Worm (Caenorhabditis elegans) whole organism, mixed stage, embryonic: Measurements from ENCODE around the gene Y102A5C.4.

ENCODE experiments used
- M03D4.4 ChIP-seq: sonication (generic microtip); optimal IDR thresholded peaks from 2 replicates; lab custom pipeline; 2017; ENCODE audit warnings: mild to moderate bottlenecking, missing genetic modification characterization, missing compliant biosample characterization
- blmp-1 ChIP-seq: fragments of 150-350 bp; optimal IDR thresholded peaks from 2 replicates; lab custom pipeline; 2014; ENCODE audit warnings: missing biosample characterization, missing genetic modification characterization
- ceh-39 ChIP-seq: fragments of 150-350 bp; optimal IDR thresholded peaks from 2 replicates; lab custom pipeline; 2014; ENCODE audit warnings: missing biosample characterization, missing genetic modification characterization
- ceh-43 ChIP-seq: fragments of 200-800 bp; sonication (Bioruptor generic); optimal IDR thresholded peaks from 2 replicates; lab custom pipeline; 2018; ENCODE audit warnings: mild to moderate bottlenecking, missing genetic modification characterization, moderate library complexity, missing compliant biosample characterization
- ceh-83 ChIP-seq: fragments of 200-800 bp; sonication (Bioruptor generic); optimal IDR thresholded peaks from 2 replicates; lab custom pipeline; 2018; ENCODE audit warnings: mild to moderate bottlenecking, missing genetic modification characterization, missing compliant biosample characterization
- ces-1 ChIP-seq: fragments of 150-350 bp; optimal IDR thresholded peaks from 2 replicates; lab custom pipeline; 2014; ENCODE audit warnings: missing biosample characterization, missing genetic modification reagents, missing genetic modification characterization
- cnd-1 ChIP-seq: fragments of 200-800 bp; sonication (Bioruptor generic); optimal IDR thresholded peaks from 2 replicates; lab custom pipeline; 2018; ENCODE audit warnings: mild to moderate bottlenecking, missing genetic modification characterization, missing compliant biosample characterization
- drap-1 ChIP-seq: fragments of 200-800 bp; sonication (Bioruptor generic); optimal IDR thresholded peaks from 3 replicates; lab custom pipeline; 2018; ENCODE audit warnings: mild to moderate bottlenecking, missing genetic modification characterization, missing compliant biosample characterization
- elt-1 ChIP-seq: sonication (generic microtip); optimal IDR thresholded peaks from 2 replicates; lab custom pipeline; 2017; ENCODE audit warnings: missing genetic modification characterization, mild to moderate bottlenecking, missing compliant biosample characterization, antibody characterized with exemption, moderate library complexity, borderline replicate concordance; ENCODE audit not compliant: insufficient read depth
- elt-3 ChIP-seq: fragments of 150-350 bp; optimal IDR thresholded peaks from 2 replicates; lab custom pipeline; 2014; ENCODE audit warnings: missing biosample characterization, missing genetic modification characterization
- flh-1 ChIP-seq: fragments of 200-800 bp; sonication (Bioruptor generic); optimal IDR thresholded peaks from 2 replicates; lab custom pipeline; 2018; ENCODE audit warnings: mild to moderate bottlenecking, missing genetic modification characterization, moderate library complexity, missing compliant biosample characterization
- ham-2 ChIP-seq: fragments of 200-800 bp; sonication (Bioruptor generic); optimal IDR thresholded peaks from 2 replicates; lab custom pipeline; 2018; ENCODE audit warnings: mild to moderate bottlenecking, missing genetic modification characterization, missing compliant biosample characterization
- hlh-1 ChIP-seq: fragments of 150-350 bp; optimal IDR thresholded peaks from 2 replicates; lab custom pipeline; 2014; ENCODE audit warnings: missing biosample characterization, missing genetic modification reagents, missing genetic modification characterization
- lin-13 ChIP-seq: fragments of 150-350 bp; optimal IDR thresholded peaks from 2 replicates; lab custom pipeline; 2014; ENCODE audit warnings: missing biosample characterization, missing genetic modification characterization
- lin-32 ChIP-seq: fragments of 200-800 bp; sonication (Bioruptor generic); optimal IDR thresholded peaks from 2 replicates; lab custom pipeline; 2018; ENCODE audit warnings: mild to moderate bottlenecking, missing genetic modification characterization, missing compliant biosample characterization
- lsy-2 ChIP-seq: fragments of 150-350 bp; optimal IDR thresholded peaks from 2 replicates; lab custom pipeline; 2014; ENCODE audit warnings: missing biosample characterization, missing genetic modification characterization
- mep-1 ChIP-seq: fragments of 150-350 bp; optimal IDR thresholded peaks from 2 replicates; lab custom pipeline; 2017; ENCODE audit warnings: missing biosample characterization, missing genetic modification reagents, missing genetic modification characterization, inconsistent platforms
- mls-2 ChIP-seq: sonication (generic microtip); optimal IDR thresholded peaks from 2 replicates; lab custom pipeline; 2016; ENCODE audit warnings: mild to moderate bottlenecking, missing genetic modification characterization, moderate library complexity, missing compliant biosample characterization
- nhr-12 ChIP-seq: fragments of 150-350 bp; optimal IDR thresholded peaks from 2 replicates; lab custom pipeline; 2014; ENCODE audit warnings: missing biosample characterization, missing genetic modification characterization
- nhr-2 ChIP-seq: fragments of 150-350 bp; optimal IDR thresholded peaks from 2 replicates; lab custom pipeline; 2014; ENCODE audit warnings: missing biosample characterization, missing genetic modification characterization
- nhr-237 ChIP-seq: fragments of 150-350 bp; optimal IDR thresholded peaks from 2 replicates; lab custom pipeline; 2014; ENCODE audit warnings: missing biosample characterization, missing genetic modification characterization
- nhr-28 ChIP-seq: fragments of 150-350 bp; optimal IDR thresholded peaks from 2 replicates; lab custom pipeline; 2014; ENCODE audit warnings: missing biosample characterization, missing genetic modification characterization
- nhr-76 ChIP-seq: sonication (generic microtip); optimal IDR thresholded peaks from 2 replicates; lab custom pipeline; 2017; ENCODE audit warnings: missing biosample characterization, missing genetic modification characterization
- pha-4 ChIP-seq: fragments of 150-350 bp; optimal IDR thresholded peaks from 2 replicates; lab custom pipeline; 2018; ENCODE audit warnings: missing biosample characterization, missing genetic modification reagents, missing genetic modification characterization
- snpc-4 ChIP-seq: fragments of 150-350 bp; optimal IDR thresholded peaks from 2 replicates; lab custom pipeline; 2014; ENCODE audit warnings: missing biosample characterization, missing genetic modification characterization
- sptf-1 ChIP-seq: sonication (generic microtip); optimal IDR thresholded peaks from 2 replicates; lab custom pipeline; 2017; ENCODE audit warnings: mild to moderate bottlenecking, missing genetic modification characterization, moderate library complexity, missing compliant biosample characterization
- unc-120 ChIP-seq: sonication (generic microtip); optimal IDR thresholded peaks from 2 replicates; lab custom pipeline; 2017; ENCODE audit warnings: missing genetic modification characterization, missing compliant biosample characterization; ENCODE audit not compliant: poor library complexity, severe bottlenecking
- unc-39 ChIP-seq: fragments of 150-350 bp; optimal IDR thresholded peaks from 2 replicates; lab custom pipeline; 2014; ENCODE audit warnings: missing biosample characterization, missing genetic modification characterization
- zip-8 ChIP-seq: fragments of 150-350 bp; optimal IDR thresholded peaks from 2 replicates; lab custom pipeline; 2014; ENCODE audit warnings: missing biosample characterization, missing genetic modification characterization
- ztf-11 ChIP-seq: fragments of 150-350 bp; optimal IDR thresholded peaks from 2 replicates; lab custom pipeline; 2014; ENCODE audit warnings: missing biosample characterization, missing genetic modification characterization

Y102A5C.4 gene

ce11 chrV:16911934-16912333 lies 10.1 kb upstream of the Y102A5C.4 start, which contains the start of gene nhr-116:
nhr-116 (plus strand) TSS chrV:16912234.
- TF ChIP-seq snpc-4 (tag; lab: Kevin White, UChicago) (no peak), pha-4 (tag; lab: Kevin White, UChicago) (no peak), elt-3 (tag; lab: Kevin White, UChicago) (no peak), unc-120 (tag; lab: Kevin White, UChicago) (no peak), nhr-237 (tag; lab: Kevin White, UChicago) (no peak), nhr-2 (tag; lab: Kevin White, UChicago) (no peak), blmp-1 (tag; lab: Kevin White, UChicago) (no peak), mls-2 (tag; lab: Kevin White, UChicago) (no peak), cnd-1 (tag; lab: Kevin White, UChicago) (no peak), nhr-12 (tag; lab: Kevin White, UChicago) (no peak), nhr-76 (tag; lab: Kevin White, UChicago) (no peak), flh-1 (GFP tag; lab: Kevin White, UChicago) (no peak), nhr-28 (tag; lab: Kevin White, UChicago) (no peak), ceh-43 (GFP tag; lab: Kevin White, UChicago) (no peak), mep-1 (tag; lab: Kevin White, UChicago) (no peak), ces-1 (GFP tag; lab: Kevin White, UChicago) (no peak), lsy-2 (tag; lab: Kevin White, UChicago) (no peak), lin-32 (GFP tag; lab: Kevin White, UChicago) (no peak), unc-39 (tag; lab: Kevin White, UChicago) (no peak)

DNA sequence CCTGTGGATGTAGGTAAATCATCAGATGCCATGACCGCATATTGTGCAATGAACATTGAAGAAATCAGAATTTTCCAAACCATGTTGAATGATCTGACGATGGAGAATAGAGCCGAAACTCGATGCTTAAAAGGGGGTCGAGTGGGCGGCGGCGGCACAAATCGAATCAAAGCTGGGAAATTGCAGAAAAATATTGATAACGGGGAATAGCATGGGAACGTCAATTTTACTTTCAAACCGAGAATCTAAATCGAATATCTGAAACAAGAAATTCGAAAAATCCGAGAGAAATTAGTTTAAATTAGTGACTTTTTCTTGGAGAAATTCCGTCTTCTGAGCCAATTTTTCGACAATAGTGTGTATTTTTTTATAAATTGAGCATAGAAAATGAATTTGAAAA lies 6.0 kb upstream of the Y102A5C.4 start, which contains the start of gene F09C6.10:
Gene F09C6.10 (minus strand): TSS at position 101 of the 400 bp plus-strand sequence.
- TF ChIP-seq lin-32 (GFP tag; lab: Kevin White, UChicago) (no peak), flh-1 (GFP tag; lab: Kevin White, UChicago) (no peak), ztf-11 (no peak), nhr-2 (tag; lab: Kevin White, UChicago) (no peak), mep-1 (tag; lab: Kevin White, UChicago) (no peak), nhr-28 (tag; lab: Kevin White, UChicago) (no peak), zip-8 (tag; lab: Kevin White, UChicago) (no peak), sptf-1 (tag; lab: Kevin White, UChicago) (no peak), elt-3 (tag; lab: Kevin White, UChicago) (no peak)

DNA sequence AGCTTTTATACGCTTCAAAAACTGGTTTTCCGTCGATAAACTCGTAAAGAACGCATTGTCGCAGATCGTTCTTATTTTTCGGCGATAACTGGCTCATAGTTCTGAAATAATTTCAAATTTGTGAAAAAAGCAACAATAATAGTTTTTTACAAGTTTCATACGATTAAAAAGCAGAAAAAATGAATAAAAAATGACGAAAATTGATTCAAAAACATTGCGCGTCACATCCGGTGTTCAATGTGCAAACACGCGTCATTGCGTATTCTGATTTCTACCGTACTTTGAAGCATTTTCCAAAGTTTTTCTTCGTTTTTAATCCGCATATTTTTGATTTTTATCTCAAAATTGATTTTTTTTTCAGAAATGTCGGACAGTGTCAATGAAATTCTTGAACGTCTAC lies 3.7 kb upstream of the Y102A5C.4 start, which contains the start of the genes fbxa-206 and Y102A5C.2:
Gene fbxa-206 (minus strand): TSS at position 101 of the 400 bp plus-strand sequence.
Gene Y102A5C.2 (plus strand): TSS at position 354 of the 400 bp plus-strand sequence.
- TF ChIP-seq cnd-1 (tag; lab: Kevin White, UChicago) (no peak), lin-13 (tag; lab: Kevin White, UChicago) (no peak), blmp-1 (tag; lab: Kevin White, UChicago) (no peak), nhr-2 (tag; lab: Kevin White, UChicago) (no peak), unc-120 (tag; lab: Kevin White, UChicago) (no peak), unc-39 (tag; lab: Kevin White, UChicago) (no peak), pha-4 (tag; lab: Kevin White, UChicago) (no peak), sptf-1 (tag; lab: Kevin White, UChicago) (no peak), hlh-1 (tag; lab: Kevin White, UChicago) (no peak), M03D4.4 (no peak), flh-1 (GFP tag; lab: Kevin White, UChicago) (no peak), nhr-12 (tag; lab: Kevin White, UChicago) (no peak)

- TF ChIP-seq ceh-39 (tag; lab: Kevin White, UChicago): no peak
Measured at ce11 chrV:16919675-16920074, 2.4 kb upstream of the Y102A5C.4 start.

DNA sequence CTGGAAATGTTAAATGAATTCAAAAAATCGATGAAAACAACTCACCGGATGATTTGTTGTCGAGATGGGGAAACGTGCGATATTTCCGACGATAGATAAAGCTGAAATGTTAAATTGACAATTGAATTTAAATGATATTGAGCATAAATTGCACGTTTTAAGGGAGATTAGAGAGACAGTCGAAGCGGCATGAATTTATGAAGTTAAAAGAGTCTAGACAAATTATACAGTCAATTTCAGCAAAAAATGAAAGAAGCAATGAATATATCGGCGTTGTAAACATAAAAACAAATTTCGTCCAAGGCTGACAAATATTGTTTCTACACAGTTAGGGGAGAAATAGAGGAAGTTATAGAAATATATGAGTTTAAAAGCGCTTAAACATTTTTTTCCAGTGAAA lies 5.3 kb downstream of the Y102A5C.4 start, which contains the start of gene Y102A5C.36:
Gene Y102A5C.36 (minus strand): TSS at position 101 of the 400 bp plus-strand sequence.
- TF ChIP-seq drap-1 (GFP tag; lab: Kevin White, UChicago) (no peak), nhr-2 (tag; lab: Kevin White, UChicago) (no peak), elt-1 (tag; lab: Kevin White, UChicago) (no peak), pha-4 (tag; lab: Kevin White, UChicago) (no peak), nhr-237 (tag; lab: Kevin White, UChicago) (no peak), nhr-76 (tag; lab: Kevin White, UChicago) (no peak), hlh-1 (tag; lab: Kevin White, UChicago) (no peak), lin-32 (GFP tag; lab: Kevin White, UChicago) (no peak), blmp-1 (tag; lab: Kevin White, UChicago) (no peak), ceh-83 (no peak), flh-1 (GFP tag; lab: Kevin White, UChicago) (no peak), ham-2 (GFP tag; lab: Kevin White, UChicago) (no peak)
